Fruit fly (Drosophila melanogaster) whole organism, embryonic: ENCODE results near the gene osk.

ENCODE experiments used
- Bdp1 ChIP-seq: fragments of 200-800 bp; sonication (Bioruptor generic); optimal IDR thresholded peaks from 3 replicates; lab custom pipeline; 2016; ENCODE audit warnings: missing biosample characterization, missing genetic modification characterization
- CG1024 ChIP-seq: fragments of 200-800 bp; sonication (Bioruptor generic); IDR thresholded peaks from 2 replicates; pipeline ENCODE4 v1.3.6; 2022; ENCODE audit warnings: missing biosample characterization, missing genetic modification characterization
- CG10366 ChIP-seq: fragments of 200-800 bp; sonication (Bioruptor generic); IDR thresholded peaks from 2 replicates; pipeline ENCODE4 v1.3.6; 2022; ENCODE audit warnings: missing biosample characterization, missing genetic modification characterization
- CG10462 ChIP-seq: fragments of 200-800 bp; sonication (Bioruptor generic); optimal IDR thresholded peaks from 2 replicates; lab custom pipeline; 2016; ENCODE audit warnings: missing biosample characterization, missing genetic modification characterization
- CG10654 ChIP-seq: fragments of 200-800 bp; sonication (Bioruptor generic); optimal IDR thresholded peaks from 2 replicates; lab custom pipeline; 2016; ENCODE audit warnings: missing biosample characterization, missing genetic modification characterization
- CG11723 ChIP-seq: fragments of 200-800 bp; sonication (Bioruptor generic); optimal IDR thresholded peaks from 2 replicates; lab custom pipeline; 2017; ENCODE audit warnings: missing biosample characterization, mild to moderate bottlenecking, missing genetic modification characterization
- CG12104 ChIP-seq: fragments of 200-800 bp; sonication (Bioruptor generic); optimal IDR thresholded peaks from 3 replicates; lab custom pipeline; 2016; ENCODE audit warnings: missing biosample characterization, missing genetic modification characterization
- CG12769 ChIP-seq: fragments of 200-800 bp; sonication (Bioruptor generic); optimal IDR thresholded peaks from 2 replicates; lab custom pipeline; 2019; ENCODE audit warnings: missing biosample characterization, mild to moderate bottlenecking, missing genetic modification characterization, moderate library complexity
- CG13424 ChIP-seq: fragments of 200-800 bp; sonication (Bioruptor generic); optimal IDR thresholded peaks from 2 replicates; lab custom pipeline; 2019; ENCODE audit warnings: missing biosample characterization, mild to moderate bottlenecking, missing genetic modification characterization, moderate library complexity
- CG13894 ChIP-seq: fragments of 200-800 bp; sonication (Bioruptor generic); optimal IDR thresholded peaks from 3 replicates; lab custom pipeline; 2018; ENCODE audit warnings: missing biosample characterization, mild to moderate bottlenecking, missing genetic modification characterization, moderate library complexity
- CG14441 ChIP-seq: fragments of 200-800 bp; sonication (Bioruptor generic); IDR thresholded peaks from 2 replicates; pipeline ENCODE4 v1.3.6; 2022; ENCODE audit warnings: missing biosample characterization, missing genetic modification characterization
- CG15011 ChIP-seq: fragments of 200-800 bp; sonication (Bioruptor generic); optimal IDR thresholded peaks from 3 replicates; lab custom pipeline; 2018; ENCODE audit warnings: missing biosample characterization, mild to moderate bottlenecking, missing genetic modification characterization
- CG15696 ChIP-seq: fragments of 200-800 bp; sonication (Bioruptor generic); optimal IDR thresholded peaks from 2 replicates; lab custom pipeline; 2019; ENCODE audit warnings: missing biosample characterization, mild to moderate bottlenecking, missing genetic modification characterization, moderate library complexity
- CG17568 ChIP-seq: fragments of 200-800 bp; sonication (Bioruptor generic); optimal IDR thresholded peaks from 2 replicates; lab custom pipeline; 2018; ENCODE audit warnings: missing biosample characterization, mild to moderate bottlenecking, missing genetic modification characterization, moderate library complexity
- CG18262 ChIP-seq: fragments of 200-800 bp; optimal IDR thresholded peaks from 3 replicates; lab custom pipeline; 2019; ENCODE audit warnings: missing biosample characterization, mild to moderate bottlenecking, missing genetic modification characterization, moderate library complexity
- CG2712 ChIP-seq: fragments of 200-800 bp; optimal IDR thresholded peaks from 3 replicates; lab custom pipeline; 2019; ENCODE audit warnings: missing biosample characterization, mild to moderate bottlenecking, missing genetic modification characterization, moderate library complexity
- CG3065 ChIP-seq: fragments of 200-800 bp; sonication (Bioruptor generic); optimal IDR thresholded peaks from 2 replicates; lab custom pipeline; 2016; ENCODE audit warnings: missing biosample characterization, missing genetic modification characterization
- CG31365 ChIP-seq: fragments of 200-800 bp; sonication (Bioruptor generic); optimal IDR thresholded peaks from 2 replicates; lab custom pipeline; 2018; ENCODE audit warnings: missing biosample characterization, mild to moderate bottlenecking, missing genetic modification characterization
- CG4282 ChIP-seq: fragments of 200-800 bp; sonication (Bioruptor generic); optimal IDR thresholded peaks from 2 replicates; lab custom pipeline; 2016; ENCODE audit warnings: missing biosample characterization, missing genetic modification characterization
- CG6689 ChIP-seq: fragments of 200-800 bp; sonication (Bioruptor generic); IDR thresholded peaks from 2 replicates; pipeline ENCODE4 v1.3.6; 2022; ENCODE audit warnings: missing biosample characterization, missing genetic modification characterization
- CG6813 ChIP-seq: fragments of 200-800 bp; sonication (Bioruptor generic); optimal IDR thresholded peaks from 2 replicates; lab custom pipeline; 2017; ENCODE audit warnings: missing biosample characterization, missing genetic modification characterization, mild to moderate bottlenecking, moderate library complexity, missing genetic modification reagents
- CG8478 ChIP-seq: fragments of >200 bp; optimal IDR thresholded peaks from 2 replicates; lab custom pipeline; 2018
- CHES-1-like ChIP-seq: fragments of 200-800 bp; sonication (Bioruptor generic); optimal IDR thresholded peaks from 2 replicates; lab custom pipeline; 2016; ENCODE audit warnings: missing biosample characterization, missing genetic modification characterization
- D ChIP-seq, 2 experiments: fragments of 200-800 bp in 1 of 2; fragments of >200 bp in 1 of 2; sonication (Bioruptor generic) in 1 of 2; optimal IDR thresholded peaks; 2 replicates in 1 of 2; 3 replicates in 1 of 2; lab custom pipeline; 2017; ENCODE audit warnings: mild to moderate bottlenecking in 1 of 2, missing biosample characterization in 1 of 2, missing genetic modification characterization in 1 of 2, missing genetic modification reagents in 1 of 2
- ERR ChIP-seq: fragments of 200-800 bp; sonication (Bioruptor generic); optimal IDR thresholded peaks from 2 replicates; lab custom pipeline; 2016; ENCODE audit warnings: missing biosample characterization, missing genetic modification characterization
- Ets97D ChIP-seq: fragments of 200-800 bp; sonication (Bioruptor generic); optimal IDR thresholded peaks from 3 replicates; lab custom pipeline; 2016; ENCODE audit warnings: missing biosample characterization, missing genetic modification characterization
- Fer2 ChIP-seq: fragments of 200-800 bp; sonication (Bioruptor generic); optimal IDR thresholded peaks from 2 replicates; lab custom pipeline; 2018; ENCODE audit warnings: missing biosample characterization, mild to moderate bottlenecking, missing genetic modification characterization, moderate library complexity
- HmgZ ChIP-seq: fragments of 200-800 bp; sonication (Bioruptor generic); optimal IDR thresholded peaks from 2 replicates; lab custom pipeline; 2018; ENCODE audit warnings: missing biosample characterization, mild to moderate bottlenecking, missing genetic modification characterization
- NK7.1 ChIP-seq: fragments of 200-800 bp; sonication (Bioruptor generic); optimal IDR thresholded peaks from 3 replicates; lab custom pipeline; 2016; ENCODE audit warnings: missing biosample characterization, missing genetic modification characterization
- Ptx1 ChIP-seq: fragments of 200-800 bp; sonication (Bioruptor generic); IDR thresholded peaks from 2 replicates; pipeline ENCODE4 v1.3.6; 2022; ENCODE audit warnings: missing biosample characterization, missing genetic modification characterization
- Ravus ChIP-seq: fragments of 200-800 bp; sonication (Bioruptor generic); IDR thresholded peaks from 2 replicates; pipeline ENCODE4 v1.3.6; 2022; ENCODE audit warnings: missing biosample characterization, missing genetic modification characterization
- Rx ChIP-seq: fragments of 200-800 bp; sonication (Bioruptor generic); IDR thresholded peaks from 2 replicates; pipeline ENCODE4 v1.3.6; 2022; ENCODE audit warnings: missing biosample characterization, missing genetic modification characterization
- ato ChIP-seq: fragments of 200-800 bp; sonication (Bioruptor generic); IDR thresholded peaks from 2 replicates; pipeline ENCODE4 v1.3.6; 2022; ENCODE audit warnings: missing biosample characterization, missing genetic modification characterization; ENCODE audit not compliant: partially characterized antibody
- az2 ChIP-seq: fragments of 200-800 bp; sonication (Bioruptor generic); optimal IDR thresholded peaks from 3 replicates; lab custom pipeline; 2016; ENCODE audit warnings: missing biosample characterization, missing genetic modification characterization
- bigmax ChIP-seq: fragments of 200-800 bp; sonication (Bioruptor generic); optimal IDR thresholded peaks from 2 replicates; lab custom pipeline; 2018; ENCODE audit warnings: missing biosample characterization, mild to moderate bottlenecking, missing genetic modification characterization
- bsh ChIP-seq, 2 experiments: fragments of 200-800 bp; sonication (Bioruptor generic); optimal IDR thresholded peaks; 2 replicates each; lab custom pipeline; 2017 to 2018; ENCODE audit warnings: mild to moderate bottlenecking in 2 of 2, missing biosample characterization in 2 of 2, missing genetic modification characterization in 2 of 2, moderate library complexity in 1 of 2
- cad ChIP-seq: fragments of >200 bp; optimal IDR thresholded peaks from 2 replicates; lab custom pipeline; 2017; ENCODE audit warnings: missing biosample characterization, missing genetic modification characterization
- chm ChIP-seq: fragments of 200-800 bp; sonication (Bioruptor generic); IDR thresholded peaks from 2 replicates; pipeline ENCODE4 v1.3.6; 2022; ENCODE audit warnings: missing biosample characterization, missing genetic modification characterization
- dati ChIP-seq: fragments of 200-800 bp; sonication (Bioruptor generic); IDR thresholded peaks from 2 replicates; pipeline ENCODE4 v1.3.6; 2022; ENCODE audit warnings: missing biosample characterization, missing genetic modification characterization
- ewg ChIP-seq: fragments of 200-800 bp; sonication (Bioruptor generic); optimal IDR thresholded peaks from 3 replicates; lab custom pipeline; 2017; ENCODE audit warnings: mild to moderate bottlenecking, missing biosample characterization, missing genetic modification reagents, missing genetic modification characterization
- fd102C ChIP-seq: fragments of 200-800 bp; sonication (Bioruptor generic); optimal IDR thresholded peaks from 2 replicates; lab custom pipeline; 2018; ENCODE audit warnings: missing biosample characterization, mild to moderate bottlenecking, missing genetic modification characterization, moderate library complexity
- nau ChIP-seq: fragments of 200-800 bp; sonication (Bioruptor generic); optimal IDR thresholded peaks from 3 replicates; lab custom pipeline; 2017; ENCODE audit warnings: missing biosample characterization, mild to moderate bottlenecking, missing genetic modification characterization, missing genetic modification reagents
- otp ChIP-seq: fragments of 200-800 bp; sonication (Bioruptor generic); IDR thresholded peaks from 3 replicates; pipeline ENCODE4, ENCODE4 v1.3.6; 2022; ENCODE audit warnings: missing biosample characterization, missing genetic modification characterization
- sima ChIP-seq: fragments of 200-800 bp; sonication (Bioruptor generic); optimal IDR thresholded peaks from 2 replicates; lab custom pipeline; 2016; ENCODE audit warnings: missing biosample characterization, missing genetic modification characterization
- slp2 ChIP-seq: fragments of 200-800 bp; sonication (Bioruptor generic); optimal IDR thresholded peaks from 2 replicates; lab custom pipeline; 2016; ENCODE audit warnings: missing biosample characterization, missing genetic modification characterization
- stc ChIP-seq: fragments of 200-800 bp; sonication (Bioruptor generic); IDR thresholded peaks from 2 replicates; pipeline ENCODE4 v1.3.6; 2022; ENCODE audit warnings: missing biosample characterization, missing genetic modification characterization
- tin ChIP-seq: fragments of 200-800 bp; sonication (Bioruptor generic); optimal IDR thresholded peaks from 3 replicates; lab custom pipeline; 2016; ENCODE audit warnings: missing biosample characterization, missing genetic modification characterization
- tx ChIP-seq: fragments of 200-800 bp; sonication (Bioruptor generic); optimal IDR thresholded peaks from 2 replicates; lab custom pipeline; 2016; ENCODE audit warnings: missing biosample characterization, missing genetic modification characterization
- zf30C ChIP-seq: fragments of 200-800 bp; sonication (Bioruptor generic); optimal IDR thresholded peaks from 3 replicates; lab custom pipeline; 2018; ENCODE audit warnings: missing biosample characterization, mild to moderate bottlenecking, missing genetic modification characterization

osk gene

dm6 chr3R:8945502-8946324 is 10.8 kb downstream of the osk start (continued):
- TF ChIP-seq chm: no peak
- TF ChIP-seq CG17568: peak; percentile 49
- TF ChIP-seq CG10654: peak; percentile 57
- peak; percentile 51 for TF ChIP-seq CG10462 (GFP tag; lab: Kevin White, UChicago)
- TF ChIP-seq CG18262 (tag; lab: Kevin White, UChicago): peak; percentile 93
- peak; percentile 89 for TF ChIP-seq CG6689 (GFP tag; lab: Robert Waterston, UW)
- TF ChIP-seq Fer2 (tag; lab: Kevin White, UChicago): peak; percentile 17
- peak; percentile 73 for TF ChIP-seq CG12104 (GFP tag; lab: Kevin White, UChicago)
- TF ChIP-seq NK7.1 (GFP tag; lab: Kevin White, UChicago): no peak
- TF ChIP-seq tx (GFP tag; lab: Kevin White, UChicago): no peak
- no peak for TF ChIP-seq CG4282 (GFP tag; lab: Kevin White, UChicago)
- peak; percentile 80 for TF ChIP-seq CG14441 (GFP tag; lab: Robert Waterston, UW)
- no peak for TF ChIP-seq CG13894
- TF ChIP-seq CG10366 (GFP tag; lab: Robert Waterston, UW): peak; percentile 82; the same call in 1 of the 2 replicates
- TF ChIP-seq stc (GFP tag; lab: Robert Waterston, UW): peak; percentile 78
- TF ChIP-seq bsh (GFP tag; optimal IDR thresholded peaks at IDR 0.05; lab: Kevin White, UChicago): peak; percentile 79 to 94
- peak; percentile 74 for TF ChIP-seq tin
- peak; percentile 40 for TF ChIP-seq Ravus
- peak; percentile 72 for TF ChIP-seq bigmax (GFP tag; lab: Kevin White, UChicago)
- TF ChIP-seq CG3065 (GFP tag; lab: Kevin White, UChicago): no peak
- TF ChIP-seq ato (GFP tag; lab: Robert Waterston, UW): no peak
- TF ChIP-seq slp2 (GFP tag; lab: Kevin White, UChicago): peak; percentile 3
- no peak for TF ChIP-seq CG8478 (lab: Kevin White, UChicago)
- 0 out of 2 replicates have a peak, but pooled peaks have one; percentile 23 for TF ChIP-seq CG1024
- peak; percentile 88 for TF ChIP-seq Ptx1 (GFP tag; lab: Robert Waterston, UW)
- peak; percentile 90 for TF ChIP-seq CG2712
- TF ChIP-seq Bdp1 (GFP tag; lab: Kevin White, UChicago): no peak
- TF ChIP-seq CG15011 (GFP tag; lab: Kevin White, UChicago): peak; percentile 32
- no peak for TF ChIP-seq zf30C (GFP tag; lab: Kevin White, UChicago)
- TF ChIP-seq otp: peak; percentile 68; the same call in 2 of the 3 replicates
- TF ChIP-seq HmgZ (tag; lab: Kevin White, UChicago): peak; percentile 62
- no peak for TF ChIP-seq CHES-1-like (GFP tag; lab: Kevin White, UChicago)
- peak; percentile 83 for TF ChIP-seq az2 (GFP tag; lab: Kevin White, UChicago)
- TF ChIP-seq CG31365 (tag; lab: Kevin White, UChicago): no peak
- TF ChIP-seq nau (GFP tag; lab: Kevin White, UChicago): peak; percentile 83
- TF ChIP-seq ewg (GFP tag; lab: Kevin White, UChicago): peak; percentile 71
- TF ChIP-seq sima: no peak
- no peak for TF ChIP-seq ERR (GFP tag; lab: Kevin White, UChicago)
- peak; percentile 36 for TF ChIP-seq CG12769 (tag; lab: Kevin White, UChicago)
- no peak for TF ChIP-seq dati (GFP tag; lab: Robert Waterston, UW)
- peak; percentile 28 for TF ChIP-seq CG15696 (tag; lab: Kevin White, UChicago)
- peak; percentile 10 for TF ChIP-seq Ets97D
- TF ChIP-seq cad (GFP tag; lab: Kevin White, UChicago): no peak
- TF ChIP-seq fd102C (GFP tag; lab: Kevin White, UChicago): no peak
- peak; percentile 93 for TF ChIP-seq CG13424 (tag; lab: Kevin White, UChicago)
- TF ChIP-seq CG6813 (GFP tag; lab: Kevin White, UChicago): peak; percentile 70
- peak; percentile 73 for TF ChIP-seq Rx (GFP tag; lab: Robert Waterston, UW)
- no peak for TF ChIP-seq D (optimal IDR thresholded peaks at IDR 0.05; lab: Kevin White, UChicago)
- peak; percentile 86 for TF ChIP-seq D (GFP tag; optimal IDR thresholded peaks at IDR 0.05; lab: Kevin White, UChicago)
- TF ChIP-seq CG11723 (GFP tag; lab: Kevin White, UChicago): peak; percentile 76
